Worm (Caenorhabditis elegans) whole organism, L2 larva: ENCODE measurements around the gene srx-23.

Experiments used
- C34F6.9 ChIP-seq: fragments of 150-350 bp; optimal IDR thresholded peaks from 2 replicates; lab custom pipeline; 2014; ENCODE audit warnings: missing biosample characterization, missing genetic modification characterization
- Y55F3AM.14 ChIP-seq: fragments of 200-800 bp; sonication (Bioruptor generic); optimal IDR thresholded peaks from 2 replicates; lab custom pipeline; 2018; ENCODE audit warnings: mild to moderate bottlenecking, missing genetic modification characterization, missing compliant biosample characterization
- ZK546.5 ChIP-seq: sonication (generic microtip); optimal IDR thresholded peaks from 2 replicates; lab custom pipeline; 2017; ENCODE audit warnings: missing biosample characterization, missing genetic modification characterization
- aly-2 ChIP-seq: fragments of 150-350 bp; optimal IDR thresholded peaks from 2 replicates; lab custom pipeline; 2014; ENCODE audit warnings: missing biosample characterization, missing genetic modification characterization
- ama-1 ChIP-seq: fragments of 150-350 bp; optimal IDR thresholded peaks from 2 replicates; lab custom pipeline; 2018; ENCODE audit warnings: inconsistent platforms
- ceh-82 ChIP-seq: fragments of 150-350 bp; optimal IDR thresholded peaks from 2 replicates; lab custom pipeline; 2014; ENCODE audit warnings: missing biosample characterization, missing genetic modification characterization
- elt-1 ChIP-seq: fragments of 150-350 bp; optimal IDR thresholded peaks from 2 replicates; lab custom pipeline; 2014; ENCODE audit warnings: missing biosample characterization, missing genetic modification characterization
- elt-3 ChIP-seq: sonication (generic microtip); optimal IDR thresholded peaks from 2 replicates; lab custom pipeline; 2017; ENCODE audit warnings: missing biosample characterization, missing genetic modification characterization
- fos-1 ChIP-seq: fragments of 150-350 bp; optimal IDR thresholded peaks from 2 replicates; lab custom pipeline; 2014; ENCODE audit warnings: missing biosample characterization, missing genetic modification characterization
- lin-11 ChIP-seq: fragments of 150-350 bp; sonication (generic microtip); optimal IDR thresholded peaks from 2 replicates; lab custom pipeline; 2014; ENCODE audit warnings: missing biosample characterization, missing genetic modification characterization, inconsistent platforms, mixed read lengths
- lin-13 ChIP-seq: fragments of 150-350 bp; optimal IDR thresholded peaks from 2 replicates; lab custom pipeline; 2014; ENCODE audit warnings: missing biosample characterization, missing genetic modification reagents, missing genetic modification characterization
- lin-39 ChIP-seq: fragments of 150-350 bp; optimal IDR thresholded peaks from 2 replicates; lab custom pipeline; 2014; ENCODE audit warnings: missing biosample characterization, missing genetic modification reagents, missing genetic modification characterization
- mab-5 ChIP-seq: fragments of 150-350 bp; optimal IDR thresholded peaks from 2 replicates; lab custom pipeline; 2014; ENCODE audit warnings: missing biosample characterization, missing genetic modification characterization
- mdl-1 ChIP-seq, 2 experiments: fragments of 150-350 bp in 1 of 2; sonication (generic microtip) in 1 of 2; optimal IDR thresholded peaks; 2 replicates each; lab custom pipeline; 2017; ENCODE audit warnings: missing biosample characterization in 2 of 2, missing genetic modification characterization in 2 of 2
- nhr-10 ChIP-seq: sonication (generic microtip); optimal IDR thresholded peaks from 2 replicates; lab custom pipeline; 2017; ENCODE audit warnings: missing biosample characterization, missing genetic modification characterization
- nhr-11 ChIP-seq: fragments of 150-350 bp; optimal IDR thresholded peaks from 2 replicates; lab custom pipeline; 2014; ENCODE audit warnings: missing biosample characterization, missing genetic modification characterization
- nhr-12 ChIP-seq: fragments of 150-350 bp; optimal IDR thresholded peaks from 2 replicates; lab custom pipeline; 2014; ENCODE audit warnings: missing biosample characterization, missing genetic modification characterization
- nhr-23 ChIP-seq: fragments of 150-350 bp; optimal IDR thresholded peaks from 2 replicates; lab custom pipeline; 2014; ENCODE audit warnings: missing biosample characterization, missing genetic modification reagents, missing genetic modification characterization
- nhr-237 ChIP-seq: fragments of 150-350 bp; optimal IDR thresholded peaks from 2 replicates; lab custom pipeline; 2014; ENCODE audit warnings: missing biosample characterization, missing genetic modification characterization
- nhr-25 ChIP-seq: fragments of 150-350 bp; sonication (generic microtip); optimal IDR thresholded peaks from 3 replicates; lab custom pipeline; 2014; ENCODE audit warnings: missing biosample characterization, missing genetic modification characterization
- peb-1 ChIP-seq: fragments of 150-350 bp; optimal IDR thresholded peaks from 2 replicates; lab custom pipeline; 2014; ENCODE audit warnings: missing biosample characterization, missing genetic modification characterization
- sem-4 ChIP-seq: fragments of 150-350 bp; optimal IDR thresholded peaks from 2 replicates; lab custom pipeline; 2014; ENCODE audit warnings: missing biosample characterization, missing genetic modification reagents, missing genetic modification characterization
- skn-1 ChIP-seq: sonication (generic microtip); optimal IDR thresholded peaks from 2 replicates; lab custom pipeline; 2017; ENCODE audit warnings: missing biosample characterization, missing genetic modification characterization
- sma-9 ChIP-seq, 2 experiments: fragments of 150-350 bp in 1 of 2; sonication (generic microtip) in 1 of 2; optimal IDR thresholded peaks; 2 replicates each; lab custom pipeline; 2014 to 2016; ENCODE audit warnings: missing genetic modification characterization in 2 of 2, mild to moderate bottlenecking in 1 of 2, missing biosample characterization in 1 of 2, missing compliant biosample characterization in 1 of 2, missing genetic modification reagents in 1 of 2, moderate library complexity in 1 of 2
- snpc-4 ChIP-seq: fragments of 150-350 bp; optimal IDR thresholded peaks from 2 replicates; lab custom pipeline; 2014; ENCODE audit warnings: missing biosample characterization, missing genetic modification characterization
- unc-39 ChIP-seq: fragments of 150-350 bp; optimal IDR thresholded peaks from 2 replicates; lab custom pipeline; 2014; ENCODE audit warnings: missing biosample characterization, missing genetic modification characterization
- unc-55 ChIP-seq: fragments of 150-350 bp; sonication (generic microtip); optimal IDR thresholded peaks from 3 replicates; lab custom pipeline; 2014; ENCODE audit warnings: missing biosample characterization, missing genetic modification reagents, missing genetic modification characterization
- unc-62 ChIP-seq: fragments of 150-350 bp; optimal IDR thresholded peaks from 2 replicates; lab custom pipeline; 2014; ENCODE audit warnings: missing biosample characterization, missing genetic modification reagents, missing genetic modification characterization
- zag-1 ChIP-seq: fragments of 150-350 bp; optimal IDR thresholded peaks from 2 replicates; lab custom pipeline; 2014; ENCODE audit warnings: missing biosample characterization, missing genetic modification characterization
- ztf-1 ChIP-seq: fragments of 200-800 bp; sonication (Bioruptor generic); conservative IDR thresholded peaks from 2 replicates; pipeline ENCODE4 v1.3.6; 2022; ENCODE audit warnings: missing genetic modification characterization, missing compliant biosample characterization
- ztf-4 ChIP-seq: fragments of 150-350 bp; optimal IDR thresholded peaks from 2 replicates; lab custom pipeline; 2014; ENCODE audit warnings: missing biosample characterization, missing genetic modification characterization

Gene srx-23

DNA sequence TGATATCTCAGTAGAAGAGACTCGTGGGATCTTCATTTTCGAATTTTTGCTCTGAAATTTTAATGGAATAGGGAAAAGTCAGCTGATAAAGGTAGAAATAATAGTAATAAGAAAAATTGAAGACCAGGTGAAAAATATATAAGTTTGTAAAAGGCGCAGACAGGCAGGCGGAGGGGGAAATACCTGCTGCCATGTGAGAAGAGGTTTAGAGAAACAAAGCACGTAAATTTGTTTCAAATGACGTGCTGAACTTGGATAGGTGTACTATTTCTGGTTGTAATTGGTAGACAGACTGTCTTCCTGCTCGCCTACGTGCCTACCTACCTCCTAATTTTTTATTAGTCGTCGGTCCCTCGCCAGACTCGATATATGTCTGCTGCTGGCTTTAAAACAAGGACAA, 14.7 kb upstream of the srx-23 start, which contains the start of gene nhr-180:
TSS of gene nhr-180 (minus strand) at position 52 of the 400 bp plus-strand sequence.
- no peak for TF ChIP-seq lin-11 (tag; lab: Kevin White, UChicago)
- no peak for TF ChIP-seq lin-39
- peak; percentile 76 for TF ChIP-seq sma-9 (GFP tag; optimal IDR thresholded peaks at IDR 0.05; lab: Kevin White, UChicago)
- no peak for TF ChIP-seq sma-9 (tag; optimal IDR thresholded peaks at IDR 0.05; lab: Kevin White, UChicago)
- no peak for TF ChIP-seq elt-1 (tag; lab: Kevin White, UChicago)
- TF ChIP-seq ZK546.5 (tag; lab: Kevin White, UChicago), result no peak
- TF ChIP-seq mab-5 (tag; lab: Kevin White, UChicago), result no peak
- no peak for TF ChIP-seq nhr-10

DNA sequence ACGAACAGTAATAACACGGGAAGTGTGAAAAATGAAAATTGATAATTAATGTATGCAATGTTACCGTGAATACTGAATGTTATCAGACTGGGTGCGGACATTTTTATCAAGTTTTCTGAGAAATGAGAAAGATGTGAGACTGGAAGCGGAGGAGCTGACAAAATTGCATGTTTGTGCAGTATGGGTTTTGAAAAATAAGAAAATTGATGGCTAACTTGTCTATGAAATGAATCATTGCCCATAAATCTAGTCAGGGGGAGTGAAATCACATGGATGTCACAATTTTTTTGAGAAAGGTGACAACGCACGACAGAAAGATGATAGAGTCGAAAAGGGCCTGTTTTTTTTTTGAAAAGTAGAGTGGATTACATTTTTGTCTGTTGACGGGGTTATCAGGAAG, 10.8 kb upstream of the srx-23 start, which contains the start of gene sru-24:
TSS of gene sru-24 (minus strand) at position 101 of the 400 bp plus-strand sequence.
- TF ChIP-seq aly-2 (tag; lab: Kevin White, UChicago) (no peak), unc-39 (tag; lab: Kevin White, UChicago) (no peak), ztf-1 (GFP tag; lab: Robert Waterston, UW) (no peak), nhr-10 (no peak), skn-1 (no peak)

DNA sequence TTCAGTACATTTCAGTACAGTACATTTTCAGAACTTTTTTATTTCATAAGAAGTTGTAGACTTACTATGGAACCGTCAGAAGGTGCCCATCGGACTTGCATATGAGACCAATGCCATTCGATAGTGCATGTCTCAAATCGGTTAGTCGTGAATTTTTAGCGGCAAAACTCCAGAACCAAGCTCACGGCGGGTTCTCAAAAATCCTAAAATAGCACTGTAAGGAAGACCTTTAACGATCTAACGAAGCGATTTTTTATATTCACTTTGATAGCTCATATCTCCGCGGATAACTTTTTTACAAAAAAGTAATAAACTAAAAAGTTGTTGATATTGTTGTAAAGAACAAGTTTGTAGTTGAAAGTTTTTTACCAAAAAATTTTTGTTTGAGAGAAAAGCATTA, 7.9 kb upstream of the srx-23 start, which contains the start of gene sru-25:
TSS of gene sru-25 (minus strand) at position 101 of the 400 bp plus-strand sequence.
- no peak for TF ChIP-seq Y55F3AM.14 (GFP tag; lab: Kevin White, UChicago)
- no peak for TF ChIP-seq lin-11 (tag; lab: Kevin White, UChicago)
- no peak for TF ChIP-seq C34F6.9 (tag; lab: Kevin White, UChicago)

DNA sequence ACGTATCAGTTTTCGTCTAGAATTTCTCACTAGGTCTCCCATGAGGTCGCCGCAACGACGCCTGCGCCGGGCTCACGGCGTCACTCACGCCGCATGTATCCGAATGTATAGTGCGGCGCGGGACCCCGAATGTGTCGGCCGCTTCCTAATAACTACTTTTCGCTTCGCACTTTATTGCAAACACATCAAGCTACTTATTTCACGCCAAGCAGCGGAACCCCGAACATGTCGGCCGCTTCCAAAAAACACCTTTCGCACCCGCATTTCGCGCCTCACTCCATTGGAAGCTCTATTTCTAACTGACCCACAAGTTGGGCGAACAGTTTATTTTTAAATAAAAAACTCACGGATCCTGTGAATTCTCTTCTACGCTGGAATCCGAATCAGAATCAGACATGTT, 6.0 kb upstream of the srx-23 start:
- TF ChIP-seq nhr-12 (tag; lab: Kevin White, UChicago) (no peak), snpc-4 (peak; percentile 38)

DNA sequence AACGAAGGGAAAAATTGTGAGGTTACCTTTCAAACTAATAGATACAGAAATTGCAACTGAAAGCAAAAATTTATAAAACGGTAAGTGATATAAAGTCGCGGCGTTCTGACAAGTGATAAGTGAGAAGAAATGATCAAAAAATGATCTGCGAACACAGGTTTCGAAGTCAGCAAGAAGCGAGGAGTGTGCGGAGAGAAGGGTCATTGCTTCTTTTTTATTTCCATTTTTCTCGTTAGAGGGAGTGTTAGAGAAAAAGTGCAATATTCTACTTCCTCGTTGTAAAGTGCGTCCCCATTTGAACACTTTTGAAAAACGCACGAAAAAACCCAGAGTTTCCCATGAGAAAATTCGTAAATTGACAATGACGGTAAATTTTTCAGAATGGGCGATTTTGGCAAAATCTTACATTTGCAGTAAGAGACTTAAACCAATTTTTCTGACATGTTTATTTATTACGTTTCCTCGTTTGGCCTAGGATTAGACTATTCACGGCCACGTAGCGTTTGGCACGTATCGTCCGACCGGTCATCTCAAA, 5.5 kb upstream of the srx-23 start, which contains the start of the genes fbxa-72 and srx-21:
TSS of gene fbxa-72 (minus strand) at position 204 of the 535 bp plus-strand sequence.
TSS of gene srx-21 (plus strand) at position 485 of the 535 bp plus-strand sequence.
- TF ChIP-seq peb-1 (tag; lab: Kevin White, UChicago), result no peak
- no peak for TF ChIP-seq unc-39 (tag; lab: Kevin White, UChicago)
- no peak for TF ChIP-seq sma-9 (GFP tag; optimal IDR thresholded peaks at IDR 0.05; lab: Kevin White, UChicago)
- TF ChIP-seq sma-9 (tag; optimal IDR thresholded peaks at IDR 0.05; lab: Kevin White, UChicago), result no peak
- no peak for TF ChIP-seq nhr-11 (tag; lab: Kevin White, UChicago)
- TF ChIP-seq nhr-25 (tag; lab: Kevin White, UChicago), result peak; percentile 42
- TF ChIP-seq ZK546.5 (tag; lab: Kevin White, UChicago), result no peak
- TF ChIP-seq elt-1 (tag; lab: Kevin White, UChicago), result no peak
- TF ChIP-seq ztf-4 (tag; lab: Kevin White, UChicago), result no peak
- no peak for TF ChIP-seq mdl-1 (tag; optimal IDR thresholded peaks at IDR 0.05; lab: Kevin White, UChicago)
- no peak for TF ChIP-seq lin-13 (GFP tag; lab: Kevin White, UChicago)
- no peak for TF ChIP-seq unc-55
- TF ChIP-seq fos-1 (tag; lab: Kevin White, UChicago), result peak; percentile 70
- no peak for TF ChIP-seq unc-62 (GFP tag; lab: Kevin White, UChicago)

DNA sequence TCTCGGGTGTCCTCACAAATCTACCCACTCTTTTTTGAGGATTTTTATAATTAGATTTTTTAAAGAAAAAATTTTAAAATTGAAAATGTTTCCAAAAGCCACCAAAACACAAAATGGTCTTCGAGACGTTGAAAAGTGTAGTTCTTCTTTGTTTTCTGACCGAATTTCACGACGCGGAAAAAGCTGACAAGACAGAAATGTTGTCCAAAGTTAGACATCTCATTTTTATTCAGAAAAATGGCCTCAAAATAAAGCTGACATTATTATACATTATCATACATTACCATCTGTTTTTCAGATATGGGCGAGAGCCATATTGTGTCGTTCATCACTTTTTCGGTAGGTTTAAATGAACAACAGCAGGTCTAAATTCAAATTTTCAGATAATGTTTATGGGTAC, 2.5 kb upstream of the srx-23 start, which contains the start of gene srx-22:
TSS of gene srx-22 (plus strand) at position 301 of the 400 bp plus-strand sequence.
- TF ChIP-seq Y55F3AM.14 (GFP tag; lab: Kevin White, UChicago) (no peak), nhr-237 (tag; lab: Kevin White, UChicago) (no peak), sem-4 (tag; lab: Kevin White, UChicago) (no peak), nhr-25 (tag; lab: Kevin White, UChicago) (no peak), nhr-23 (no peak), fos-1 (tag; lab: Kevin White, UChicago) (no peak), elt-3 (tag; lab: Kevin White, UChicago) (no peak), aly-2 (tag; lab: Kevin White, UChicago) (no peak), ceh-82 (tag; lab: Kevin White, UChicago) (no peak), C34F6.9 (tag; lab: Kevin White, UChicago) (no peak), elt-1 (tag; lab: Kevin White, UChicago) (no peak), mab-5 (tag; lab: Kevin White, UChicago) (no peak), ztf-4 (tag; lab: Kevin White, UChicago) (no peak), ztf-1 (GFP tag; lab: Robert Waterston, UW) (no peak), ama-1 (lab: Kevin White, UChicago) (no peak), zag-1 (tag; lab: Kevin White, UChicago) (no peak), peb-1 (tag; lab: Kevin White, UChicago) (no peak)
